Worm (Caenorhabditis elegans): ENCODE data around the gene C13A2.5.

The C13A2.5 gene

ce11 chrV:7313233-7313632 is 37.6 kb downstream of the C13A2.5 start, which contains the start of gene srx-6:
Gene srx-6, minus strand, starts transcription at chrV:7313333.
- TF ChIP-seq zim-3 (tag; optimal IDR thresholded peaks at IDR 0.05) (no peak), Y56A3A.18 (GFP tag; IDR thresholded peaks at IDR 0.05) (no peak), B0019.2 (GFP tag; conservative IDR thresholded peaks at IDR 0.05) (no peak), F10E7.11 (tag; optimal IDR thresholded peaks at IDR 0.05) (no peak), Y53G8AR.9 (GFP tag; conservative IDR thresholded peaks at IDR 0.05) (no peak), B0035.1 (tag; optimal IDR thresholded peaks at IDR 0.05) (no peak), lin-40 (tag; optimal IDR thresholded peaks at IDR 0.05) (no peak), attf-6 (GFP tag; IDR thresholded peaks at IDR 0.05) (no peak), ccch-3 (GFP tag; optimal IDR thresholded peaks at IDR 0.05) (no peak), F23B12.7 (tag; optimal IDR thresholded peaks at IDR 0.05; ENCODE audit: insufficient read depth) (no peak), B0261.1 (tag; optimal IDR thresholded peaks at IDR 0.05) (no peak), ceh-79 (tag; optimal IDR thresholded peaks at IDR 0.05) (no peak), mes-4 (tag; optimal IDR thresholded peaks at IDR 0.05) (no peak), ZK185.1 (tag; optimal IDR thresholded peaks at IDR 0.05; ENCODE audit: poor library complexity, severe bottlenecking) (no peak), mel-28 (tag; optimal IDR thresholded peaks at IDR 0.05; ENCODE audit: borderline replicate concordance) (no peak), egl-44 (GFP tag; IDR thresholded peaks at IDR 0.05) (no peak)

ce11 chrV:7320909-7321308 is 45.3 kb downstream of the C13A2.5 start, which contains the start of gene lmd-4:
Gene lmd-4, minus strand, starts transcription at chrV:7321009.
- TF ChIP-seq egl-18 (GFP tag; IDR thresholded peaks at IDR 0.05) (no peak), nhr-80 (tag; optimal IDR thresholded peaks at IDR 0.05) (no peak), F57A8.1 (GFP tag; optimal IDR thresholded peaks at IDR 0.05) (no peak), egrh-3 (GFP tag; IDR thresholded peaks at IDR 0.05) (no peak), snpc-1.3 (tag; optimal IDR thresholded peaks at IDR 0.05; ENCODE audit: insufficient read depth) (no peak), snpc-4 (GFP tag; optimal IDR thresholded peaks at IDR 0.05) (no peak), snpc-4 (tag; optimal IDR thresholded peaks at IDR 0.05) (no peak), him-1 (tag; optimal IDR thresholded peaks at IDR 0.05) (no peak), bed-2 (GFP tag; IDR thresholded peaks at IDR 0.05) (no peak)

ce11 chrV:7321915-7322314 is 46.3 kb downstream of the C13A2.5 start, which contains the start of gene F10G2.10:
Gene F10G2.10, plus strand, starts transcription at chrV:7322215.
- TF ChIP-seq F52B5.7 (tag; optimal IDR thresholded peaks at IDR 0.05) (no peak), lin-35 (GFP tag; optimal IDR thresholded peaks at IDR 0.05) (no peak), snpc-4 (GFP tag; optimal IDR thresholded peaks at IDR 0.05) (no peak), snpc-4 (tag; optimal IDR thresholded peaks at IDR 0.05) (no peak), madf-6 (GFP tag; IDR thresholded peaks at IDR 0.05) (no peak), mes-4 (tag; optimal IDR thresholded peaks at IDR 0.05) (no peak), bed-1 (GFP tag; IDR thresholded peaks at IDR 0.05) (no peak), nhr-90 (tag; optimal IDR thresholded peaks at IDR 0.05) (no peak), nfyb-1 (GFP tag; IDR thresholded peaks at IDR 0.05) (no peak)

- no peak for TF ChIP-seq rec-8 (tag; optimal IDR thresholded peaks at IDR 0.05)
These were observed 49.7 kb downstream of the C13A2.5 start, which contains the start of gene srx-92 for ce11 chrV:7325285-7325684. Gene srx-92, minus strand, starts transcription at chrV:7325385.

ce11 chrV:7326928-7327327 is 51.3 kb downstream of the C13A2.5 start, which contains the start of gene F10G2.4:
Gene F10G2.4, plus strand, starts transcription at chrV:7327228.
- TF ChIP-seq ceh-91 (GFP tag; IDR thresholded peaks at IDR 0.05): no peak
- no peak for TF ChIP-seq nhr-27 (tag; optimal IDR thresholded peaks at IDR 0.05)
- TF ChIP-seq unc-130 (GFP tag; optimal IDR thresholded peaks at IDR 0.05): no peak
- no peak for TF ChIP-seq Y53G8AR.9 (GFP tag; conservative IDR thresholded peaks at IDR 0.05)
- no peak for TF ChIP-seq die-1 (tag; optimal IDR thresholded peaks at IDR 0.05)
- no peak for TF ChIP-seq rec-8 (tag; optimal IDR thresholded peaks at IDR 0.05)
- no peak for TF ChIP-seq snpc-1.1 (tag; optimal IDR thresholded peaks at IDR 0.05; ENCODE audit: insufficient read depth)
- TF ChIP-seq attf-3 (GFP tag; conservative IDR thresholded peaks at IDR 0.05): no peak
- TF ChIP-seq nfyb-1 (GFP tag; IDR thresholded peaks at IDR 0.05): no peak
- TF ChIP-seq snpc-4 (GFP tag; optimal IDR thresholded peaks at IDR 0.05): no peak
- no peak for TF ChIP-seq snpc-4 (tag; optimal IDR thresholded peaks at IDR 0.05)
- TF ChIP-seq atf-7 (tag; optimal IDR thresholded peaks at IDR 0.05): no peak
- no peak for TF ChIP-seq bed-2 (GFP tag; IDR thresholded peaks at IDR 0.05)
- TF ChIP-seq Y67H2A.10 (GFP tag; conservative IDR thresholded peaks at IDR 0.05): no peak
- TF ChIP-seq akir-1 (GFP tag; optimal IDR thresholded peaks at IDR 0.05): no peak
